Worm (Caenorhabditis elegans) whole organism, L2 larva: ENCODE results near the gene tbc-3.

Source experiments
- C34F6.9 ChIP-seq: fragments of 150-350 bp; optimal IDR thresholded peaks from 2 replicates; lab custom pipeline; 2014; ENCODE audit warnings: missing biosample characterization, missing genetic modification characterization
- F13H6.1 ChIP-seq: sonication (generic microtip); optimal IDR thresholded peaks from 2 replicates; lab custom pipeline; 2016; ENCODE audit warnings: missing genetic modification characterization, missing compliant biosample characterization
- R02D3.7 ChIP-seq: fragments of 150-350 bp; optimal IDR thresholded peaks from 2 replicates; lab custom pipeline; 2014; ENCODE audit warnings: missing biosample characterization, missing genetic modification characterization
- Y55F3AM.14 ChIP-seq: fragments of 200-800 bp; sonication (Bioruptor generic); optimal IDR thresholded peaks from 2 replicates; lab custom pipeline; 2018; ENCODE audit warnings: mild to moderate bottlenecking, missing genetic modification characterization, missing compliant biosample characterization
- ZK546.5 ChIP-seq: sonication (generic microtip); optimal IDR thresholded peaks from 2 replicates; lab custom pipeline; 2017; ENCODE audit warnings: missing biosample characterization, missing genetic modification characterization
- alr-1 ChIP-seq: fragments of 150-350 bp; optimal IDR thresholded peaks from 2 replicates; lab custom pipeline; 2014; ENCODE audit warnings: missing biosample characterization, missing genetic modification characterization
- blmp-1 ChIP-seq: sonication (generic microtip); optimal IDR thresholded peaks from 2 replicates; lab custom pipeline; 2017; ENCODE audit warnings: missing genetic modification characterization, mild to moderate bottlenecking, missing compliant biosample characterization, antibody characterized with exemption, moderate library complexity; ENCODE audit not compliant: insufficient read depth
- ceh-82 ChIP-seq: fragments of 150-350 bp; optimal IDR thresholded peaks from 2 replicates; lab custom pipeline; 2014; ENCODE audit warnings: missing biosample characterization, missing genetic modification characterization
- crh-2 ChIP-seq: sonication (generic microtip); optimal IDR thresholded peaks from 2 replicates; lab custom pipeline; 2017; ENCODE audit warnings: missing biosample characterization, missing genetic modification characterization
- egl-27 ChIP-seq: sonication (generic microtip); optimal IDR thresholded peaks from 3 replicates; lab custom pipeline; 2017; ENCODE audit warnings: missing biosample characterization, missing genetic modification reagents, missing genetic modification characterization
- elt-1 ChIP-seq: fragments of 150-350 bp; optimal IDR thresholded peaks from 2 replicates; lab custom pipeline; 2014; ENCODE audit warnings: missing biosample characterization, missing genetic modification characterization
- fos-1 ChIP-seq: fragments of 150-350 bp; optimal IDR thresholded peaks from 2 replicates; lab custom pipeline; 2014; ENCODE audit warnings: missing biosample characterization, missing genetic modification characterization
- gmeb-1 ChIP-seq: fragments of 150-350 bp; optimal IDR thresholded peaks from 2 replicates; lab custom pipeline; 2014; ENCODE audit warnings: missing biosample characterization, missing genetic modification characterization
- lin-13 ChIP-seq: fragments of 150-350 bp; optimal IDR thresholded peaks from 2 replicates; lab custom pipeline; 2014; ENCODE audit warnings: missing biosample characterization, missing genetic modification reagents, missing genetic modification characterization
- lin-39 ChIP-seq: fragments of 150-350 bp; optimal IDR thresholded peaks from 2 replicates; lab custom pipeline; 2014; ENCODE audit warnings: missing biosample characterization, missing genetic modification reagents, missing genetic modification characterization
- lsy-2 ChIP-seq, 2 experiments: fragments of 150-350 bp in 1 of 2; sonication (generic microtip) in 1 of 2; optimal IDR thresholded peaks; 2 replicates each; lab custom pipeline; 2014 to 2017; ENCODE audit warnings: missing biosample characterization in 2 of 2, missing genetic modification characterization in 2 of 2
- mab-5 ChIP-seq: fragments of 150-350 bp; optimal IDR thresholded peaks from 2 replicates; lab custom pipeline; 2014; ENCODE audit warnings: missing biosample characterization, missing genetic modification characterization
- mbf-1 ChIP-seq: sonication (generic microtip); optimal IDR thresholded peaks from 2 replicates; lab custom pipeline; 2017; ENCODE audit warnings: missing biosample characterization, missing genetic modification characterization
- mdl-1 ChIP-seq, 2 experiments: fragments of 150-350 bp in 1 of 2; sonication (generic microtip) in 1 of 2; optimal IDR thresholded peaks; 2 replicates each; lab custom pipeline; 2017; ENCODE audit warnings: missing biosample characterization in 2 of 2, missing genetic modification characterization in 2 of 2
- nhr-10 ChIP-seq: sonication (generic microtip); optimal IDR thresholded peaks from 2 replicates; lab custom pipeline; 2017; ENCODE audit warnings: missing biosample characterization, missing genetic modification characterization
- nhr-11 ChIP-seq: fragments of 150-350 bp; optimal IDR thresholded peaks from 2 replicates; lab custom pipeline; 2014; ENCODE audit warnings: missing biosample characterization, missing genetic modification characterization
- nhr-12 ChIP-seq: fragments of 150-350 bp; optimal IDR thresholded peaks from 2 replicates; lab custom pipeline; 2014; ENCODE audit warnings: missing biosample characterization, missing genetic modification characterization
- nhr-21 ChIP-seq: fragments of 150-350 bp; optimal IDR thresholded peaks from 2 replicates; lab custom pipeline; 2014; ENCODE audit warnings: missing biosample characterization, missing genetic modification characterization
- nhr-23 ChIP-seq: fragments of 150-350 bp; optimal IDR thresholded peaks from 2 replicates; lab custom pipeline; 2014; ENCODE audit warnings: missing biosample characterization, missing genetic modification reagents, missing genetic modification characterization
- nhr-237 ChIP-seq: fragments of 150-350 bp; optimal IDR thresholded peaks from 2 replicates; lab custom pipeline; 2014; ENCODE audit warnings: missing biosample characterization, missing genetic modification characterization
- nhr-25 ChIP-seq: fragments of 150-350 bp; sonication (generic microtip); optimal IDR thresholded peaks from 3 replicates; lab custom pipeline; 2014; ENCODE audit warnings: missing biosample characterization, missing genetic modification characterization
- nhr-6 ChIP-seq: fragments of 150-350 bp; optimal IDR thresholded peaks from 2 replicates; lab custom pipeline; 2014; ENCODE audit warnings: missing biosample characterization, missing genetic modification characterization
- nhr-77 ChIP-seq: fragments of 150-350 bp; optimal IDR thresholded peaks from 2 replicates; lab custom pipeline; 2014; ENCODE audit warnings: missing biosample characterization, missing genetic modification characterization
- peb-1 ChIP-seq: fragments of 150-350 bp; optimal IDR thresholded peaks from 2 replicates; lab custom pipeline; 2014; ENCODE audit warnings: missing biosample characterization, missing genetic modification characterization
- sem-4 ChIP-seq: fragments of 150-350 bp; optimal IDR thresholded peaks from 2 replicates; lab custom pipeline; 2014; ENCODE audit warnings: missing biosample characterization, missing genetic modification reagents, missing genetic modification characterization
- skn-1 ChIP-seq: sonication (generic microtip); optimal IDR thresholded peaks from 2 replicates; lab custom pipeline; 2017; ENCODE audit warnings: missing biosample characterization, missing genetic modification characterization
- sma-3 ChIP-seq: sonication (generic microtip); optimal IDR thresholded peaks from 2 replicates; lab custom pipeline; 2016; ENCODE audit warnings: missing genetic modification reagents, missing genetic modification characterization, missing compliant biosample characterization
- sma-9 ChIP-seq, 2 experiments: fragments of 150-350 bp in 1 of 2; sonication (generic microtip) in 1 of 2; optimal IDR thresholded peaks; 2 replicates each; lab custom pipeline; 2014 to 2016; ENCODE audit warnings: missing genetic modification characterization in 2 of 2, mild to moderate bottlenecking in 1 of 2, missing biosample characterization in 1 of 2, missing compliant biosample characterization in 1 of 2, missing genetic modification reagents in 1 of 2, moderate library complexity in 1 of 2
- snpc-4 ChIP-seq: fragments of 150-350 bp; optimal IDR thresholded peaks from 2 replicates; lab custom pipeline; 2014; ENCODE audit warnings: missing biosample characterization, missing genetic modification characterization
- unc-39 ChIP-seq: fragments of 150-350 bp; optimal IDR thresholded peaks from 2 replicates; lab custom pipeline; 2014; ENCODE audit warnings: missing biosample characterization, missing genetic modification characterization
- unc-55 ChIP-seq: fragments of 150-350 bp; sonication (generic microtip); optimal IDR thresholded peaks from 3 replicates; lab custom pipeline; 2014; ENCODE audit warnings: missing biosample characterization, missing genetic modification reagents, missing genetic modification characterization
- unc-62 ChIP-seq: fragments of 150-350 bp; optimal IDR thresholded peaks from 2 replicates; lab custom pipeline; 2014; ENCODE audit warnings: missing biosample characterization, missing genetic modification reagents, missing genetic modification characterization
- zag-1 ChIP-seq: fragments of 150-350 bp; optimal IDR thresholded peaks from 2 replicates; lab custom pipeline; 2014; ENCODE audit warnings: missing biosample characterization, missing genetic modification characterization
- ztf-1 ChIP-seq: fragments of 200-800 bp; sonication (Bioruptor generic); conservative IDR thresholded peaks from 2 replicates; pipeline ENCODE4 v1.3.6; 2022; ENCODE audit warnings: missing genetic modification characterization, missing compliant biosample characterization
- ztf-11 ChIP-seq: sonication (generic microtip); optimal IDR thresholded peaks from 2 replicates; lab custom pipeline; 2017; ENCODE audit warnings: missing biosample characterization, missing genetic modification characterization
- ztf-4 ChIP-seq: fragments of 150-350 bp; optimal IDR thresholded peaks from 2 replicates; lab custom pipeline; 2014; ENCODE audit warnings: missing biosample characterization, missing genetic modification characterization

The tbc-3 gene

DNA sequence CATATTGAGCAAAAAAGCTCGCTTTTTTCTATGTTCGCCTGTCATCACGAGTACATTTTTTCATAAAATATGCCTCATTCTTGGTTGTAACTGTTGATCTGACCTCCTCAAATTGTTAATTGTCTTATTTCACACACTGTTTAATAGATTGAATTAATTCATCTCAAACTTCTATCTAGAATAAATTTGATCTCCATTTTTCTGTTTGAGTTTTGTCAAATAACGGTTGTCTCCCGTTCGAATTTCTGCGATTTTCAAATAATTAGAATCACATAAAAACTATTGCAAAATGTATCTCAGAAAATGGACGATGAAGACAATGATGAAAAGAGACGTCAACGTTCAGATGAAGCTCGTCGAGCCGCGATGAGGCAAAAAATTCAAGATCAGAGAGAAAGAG is 36.9 kb upstream of the tbc-3 start, which contains the start of gene K07F5.14:
Gene K07F5.14, plus strand, starts transcription at position 301 of the 400 bp plus-strand sequence.
- TF ChIP-seq nhr-237 = no peak
- TF ChIP-seq sma-9 (GFP tag; optimal IDR thresholded peaks at IDR 0.05; lab: Kevin White, UChicago) = no peak
- TF ChIP-seq sma-9 (tag; optimal IDR thresholded peaks at IDR 0.05; lab: Kevin White, UChicago) = no peak
- no peak for TF ChIP-seq nhr-21
- TF ChIP-seq skn-1 (tag; lab: Kevin White, UChicago) = no peak
- TF ChIP-seq crh-2 (tag; lab: Kevin White, UChicago) = no peak
- no peak for TF ChIP-seq nhr-10
- no peak for TF ChIP-seq Y55F3AM.14 (GFP tag; lab: Kevin White, UChicago)
- TF ChIP-seq nhr-6 (tag; lab: Kevin White, UChicago) = no peak
- no peak for TF ChIP-seq snpc-4
- TF ChIP-seq nhr-77 = no peak
- no peak for TF ChIP-seq lin-39 (tag; lab: Kevin White, UChicago)
- no peak for TF ChIP-seq nhr-23 (tag; lab: Kevin White, UChicago)
- no peak for TF ChIP-seq egl-27 (tag; lab: Kevin White, UChicago)
- TF ChIP-seq fos-1 (tag; lab: Kevin White, UChicago) = no peak
- TF ChIP-seq ceh-82 (tag; lab: Kevin White, UChicago) = no peak
- no peak for TF ChIP-seq sma-3 (GFP tag; lab: Kevin White, UChicago)
- no peak for TF ChIP-seq nhr-12 (tag; lab: Kevin White, UChicago)

DNA sequence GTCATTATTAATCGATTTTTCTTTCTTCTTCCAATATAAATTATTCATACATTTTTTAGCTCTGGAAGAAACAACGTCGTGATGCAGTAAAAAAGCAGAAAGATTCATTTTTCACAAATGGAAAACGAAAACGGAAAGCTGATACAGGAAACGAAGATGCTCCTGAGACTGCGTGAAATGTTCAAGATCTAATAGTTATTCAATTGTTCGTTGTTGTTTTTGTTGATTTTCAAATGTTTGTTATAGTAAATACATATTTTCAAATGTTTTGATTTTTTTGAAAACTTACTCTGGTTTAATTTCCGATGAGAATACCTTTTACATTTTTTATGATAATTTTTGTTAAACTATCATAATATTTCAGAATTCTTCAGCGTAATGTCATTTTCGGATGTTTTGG is 35.0 kb upstream of the tbc-3 start, which contains the start of gene K07F5.16:
Gene K07F5.16, plus strand, starts transcription at position 301 of the 400 bp plus-strand sequence.
- no peak for TF ChIP-seq nhr-77

ce11 chrIV:9864778-9865177 is 34.0 kb upstream of the tbc-3 start, which contains the start of the genes K07F5.15 and K07F5.22:
TSS of gene K07F5.15 (plus strand) at chrIV:9865078.
TSS of gene K07F5.22 (plus strand) at chrIV:9865078.
- TF ChIP-seq ceh-82 (tag; lab: Kevin White, UChicago) (no peak), unc-62 (GFP tag; lab: Kevin White, UChicago) (no peak), lin-13 (GFP tag; lab: Kevin White, UChicago) (no peak), unc-55 (GFP tag; lab: Kevin White, UChicago) (no peak), peb-1 (tag; lab: Kevin White, UChicago) (no peak), mdl-1 (tag; optimal IDR thresholded peaks at IDR 0.05; lab: Kevin White, UChicago) (no peak), C34F6.9 (tag; lab: Kevin White, UChicago) (no peak), sma-3 (GFP tag; lab: Kevin White, UChicago) (no peak), nhr-77 (no peak), nhr-237 (no peak)

DNA sequence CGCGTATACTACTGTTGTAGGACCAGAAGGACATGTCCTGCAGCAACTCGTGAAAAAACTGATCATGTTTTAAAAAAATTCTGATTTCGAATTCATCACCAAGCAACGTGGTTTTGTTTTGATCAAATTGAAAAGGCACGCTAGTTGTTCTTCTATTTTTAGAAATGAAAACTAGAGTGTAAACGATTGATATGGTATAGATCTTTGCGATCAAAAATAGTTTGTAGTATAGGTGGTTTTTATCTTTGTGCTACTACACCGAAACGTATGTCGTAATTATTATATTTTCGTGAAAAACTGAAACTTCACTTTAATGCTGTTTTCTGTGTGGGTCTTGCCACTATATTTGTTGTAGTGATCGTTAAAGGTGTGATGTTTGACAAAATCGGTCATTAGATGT is 31.9 kb upstream of the tbc-3 start:
- TF ChIP-seq egl-27 (tag; lab: Kevin White, UChicago) (no peak), snpc-4 (no peak), zag-1 (tag; lab: Kevin White, UChicago) (no peak), C34F6.9 (tag; lab: Kevin White, UChicago) (no peak), peb-1 (tag; lab: Kevin White, UChicago) (no peak), R02D3.7 (tag; lab: Kevin White, UChicago) (no peak), ZK546.5 (no peak), elt-1 (no peak), nhr-237 (no peak), nhr-6 (tag; lab: Kevin White, UChicago) (no peak), alr-1 (tag; lab: Kevin White, UChicago) (no peak), nhr-25 (tag; lab: Kevin White, UChicago) (no peak), lin-39 (tag; lab: Kevin White, UChicago) (no peak)

DNA sequence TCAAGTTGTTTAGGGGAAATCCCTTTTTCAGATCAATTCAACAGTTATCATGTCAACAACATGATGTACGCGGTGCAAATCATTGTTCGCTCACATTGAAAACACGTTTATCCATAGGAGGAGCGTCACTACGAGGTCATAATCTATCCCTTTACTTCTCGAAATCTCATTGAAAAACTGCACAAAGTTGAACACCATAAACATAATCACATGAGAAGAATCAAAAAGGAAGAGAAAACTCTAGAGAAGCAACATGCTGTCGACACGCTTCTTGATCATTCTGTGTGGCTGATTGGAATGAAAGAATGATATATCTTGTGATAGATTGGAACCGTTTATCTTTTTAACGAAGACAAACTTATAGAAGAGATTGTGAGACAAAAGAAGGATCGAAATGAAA is 30.9 kb upstream of the tbc-3 start:
- TF ChIP-seq nhr-25 (tag; lab: Kevin White, UChicago) (peak; percentile 97), ztf-1 (GFP tag; lab: Robert Waterston, UW) (no peak), nhr-237 (no peak), nhr-11 (no peak), sma-9 (GFP tag; optimal IDR thresholded peaks at IDR 0.05; lab: Kevin White, UChicago) (peak; percentile 98), sma-9 (tag; optimal IDR thresholded peaks at IDR 0.05; lab: Kevin White, UChicago) (no peak), alr-1 (tag; lab: Kevin White, UChicago) (no peak), blmp-1 (tag; lab: Kevin White, UChicago) (peak; percentile 91), gmeb-1 (tag; lab: Kevin White, UChicago) (peak; percentile 59), nhr-23 (tag; lab: Kevin White, UChicago) (no peak), sma-3 (GFP tag; lab: Kevin White, UChicago) (peak; percentile 96), Y55F3AM.14 (GFP tag; lab: Kevin White, UChicago) (no peak), mab-5 (tag; lab: Kevin White, UChicago) (no peak), F13H6.1 (peak; percentile 33), sem-4 (tag; lab: Kevin White, UChicago) (no peak), snpc-4 (no peak), unc-55 (GFP tag; lab: Kevin White, UChicago) (no peak), ceh-82 (tag; lab: Kevin White, UChicago) (no peak), ztf-11 (no peak), unc-39 (no peak), mbf-1 (tag; lab: Kevin White, UChicago) (no peak), nhr-21 (peak; percentile 99), fos-1 (tag; lab: Kevin White, UChicago) (peak; percentile 42), lsy-2 (tag; optimal IDR thresholded peaks at IDR 0.05; lab: Kevin White, UChicago) (peak in 1 of 2 experiments; percentile 68), mdl-1 (tag; optimal IDR thresholded peaks at IDR 0.05; lab: Kevin White, UChicago) (peak in 1 of 2 experiments; percentile 77), C34F6.9 (tag; lab: Kevin White, UChicago) (no peak), R02D3.7 (tag; lab: Kevin White, UChicago) (no peak), nhr-6 (tag; lab: Kevin White, UChicago) (peak; percentile 52), nhr-12 (tag; lab: Kevin White, UChicago) (no peak), ztf-4 (tag; lab: Kevin White, UChicago) (peak; percentile 18)
